Worm (Caenorhabditis elegans): Measurements from ENCODE around the gene F45E1.5.

The F45E1.5 gene

ce11 chrX:7964022-7964421 lies 12.5 kb upstream of the F45E1.5 start:
- no peak for TF ChIP-seq dao-5 (tag; optimal IDR thresholded peaks at IDR 0.05)
- TF ChIP-seq W03F9.2 (tag; optimal IDR thresholded peaks at IDR 0.05), result no peak
- TF ChIP-seq him-1 (tag; optimal IDR thresholded peaks at IDR 0.05), result no peak

- TF ChIP-seq W03F9.2 (tag; optimal IDR thresholded peaks at IDR 0.05), result no peak
- TF ChIP-seq him-1 (tag; optimal IDR thresholded peaks at IDR 0.05), result no peak
- no peak for TF ChIP-seq dao-5 (tag; optimal IDR thresholded peaks at IDR 0.05)
Measured at ce11 chrX:7965449-7965848, 11.1 kb upstream of the F45E1.5 start.

- TF ChIP-seq him-1 (tag; optimal IDR thresholded peaks at IDR 0.05) (no peak), W03F9.2 (tag; optimal IDR thresholded peaks at IDR 0.05) (no peak)
Measured at ce11 chrX:7968537-7968936, 8.0 kb upstream of the F45E1.5 start.

- TF ChIP-seq W03F9.2 (tag; optimal IDR thresholded peaks at IDR 0.05) (no peak), dao-5 (tag; optimal IDR thresholded peaks at IDR 0.05) (no peak), him-1 (tag; optimal IDR thresholded peaks at IDR 0.05) (no peak)
Measured at ce11 chrX:7975741-7976140, 759 bp upstream of the F45E1.5 start.

- no peak for TF ChIP-seq him-1 (tag; optimal IDR thresholded peaks at IDR 0.05)
- TF ChIP-seq W03F9.2 (tag; optimal IDR thresholded peaks at IDR 0.05), result no peak
- TF ChIP-seq dao-5 (tag; optimal IDR thresholded peaks at IDR 0.05), result no peak
Measured at ce11 chrX:7977452-7977851, 952 bp downstream of the F45E1.5 start.

ce11 chrX:7982047-7982446 lies 5.5 kb downstream of the F45E1.5 start, which contains the start of gene his-71:
Gene his-71, minus strand, starts transcription at chrX:7982070.
- TF ChIP-seq dao-5 (tag; optimal IDR thresholded peaks at IDR 0.05), result no peak
- no peak for TF ChIP-seq him-1 (tag; optimal IDR thresholded peaks at IDR 0.05)
- no peak for TF ChIP-seq W03F9.2 (tag; optimal IDR thresholded peaks at IDR 0.05)

ce11 chrX:7984742-7985141 lies 8.2 kb downstream of the F45E1.5 start:
- TF ChIP-seq dao-5 (tag; optimal IDR thresholded peaks at IDR 0.05) (no peak), him-1 (tag; optimal IDR thresholded peaks at IDR 0.05) (no peak), W03F9.2 (tag; optimal IDR thresholded peaks at IDR 0.05) (no peak)

- TF ChIP-seq W03F9.2 (tag; optimal IDR thresholded peaks at IDR 0.05), result no peak
- TF ChIP-seq dao-5 (tag; optimal IDR thresholded peaks at IDR 0.05), result no peak
- no peak for TF ChIP-seq him-1 (tag; optimal IDR thresholded peaks at IDR 0.05)
Measured at ce11 chrX:7985495-7986029, 9.1 kb downstream of the F45E1.5 start, which contains the start of gene F45E1.4. Gene F45E1.4, plus strand, starts transcription at chrX:7985979.

ce11 chrX:7986892-7987291 lies 10.4 kb downstream of the F45E1.5 start:
- TF ChIP-seq dao-5 (tag; optimal IDR thresholded peaks at IDR 0.05) (no peak), him-1 (tag; optimal IDR thresholded peaks at IDR 0.05) (no peak), W03F9.2 (tag; optimal IDR thresholded peaks at IDR 0.05) (no peak)

- no peak for TF ChIP-seq him-1 (tag; optimal IDR thresholded peaks at IDR 0.05)
- no peak for TF ChIP-seq W03F9.2 (tag; optimal IDR thresholded peaks at IDR 0.05)
- no peak for TF ChIP-seq dao-5 (tag; optimal IDR thresholded peaks at IDR 0.05)
Measured at ce11 chrX:7988457-7988856, 12.0 kb downstream of the F45E1.5 start.

- TF ChIP-seq him-1 (tag; optimal IDR thresholded peaks at IDR 0.05) (no peak), dao-5 (tag; optimal IDR thresholded peaks at IDR 0.05) (no peak), W03F9.2 (tag; optimal IDR thresholded peaks at IDR 0.05) (no peak)
Measured at ce11 chrX:7989155-7989554, 12.7 kb downstream of the F45E1.5 start.

ce11 chrX:7990282-7990681 lies 13.8 kb downstream of the F45E1.5 start:
- TF ChIP-seq him-1 (tag; optimal IDR thresholded peaks at IDR 0.05), result no peak
- TF ChIP-seq dao-5 (tag; optimal IDR thresholded peaks at IDR 0.05), result no peak
- TF ChIP-seq W03F9.2 (tag; optimal IDR thresholded peaks at IDR 0.05), result no peak

- TF ChIP-seq him-1 (tag; optimal IDR thresholded peaks at IDR 0.05), result no peak
- no peak for TF ChIP-seq W03F9.2 (tag; optimal IDR thresholded peaks at IDR 0.05)
- no peak for TF ChIP-seq dao-5 (tag; optimal IDR thresholded peaks at IDR 0.05)
Measured at ce11 chrX:7992102-7992501, 15.6 kb downstream of the F45E1.5 start.

- TF ChIP-seq W03F9.2 (tag; optimal IDR thresholded peaks at IDR 0.05), result no peak
- TF ChIP-seq him-1 (tag; optimal IDR thresholded peaks at IDR 0.05), result no peak
- no peak for TF ChIP-seq dao-5 (tag; optimal IDR thresholded peaks at IDR 0.05)
Measured at ce11 chrX:7994486-7994885, 18.0 kb downstream of the F45E1.5 start.

- TF ChIP-seq W03F9.2 (tag; optimal IDR thresholded peaks at IDR 0.05) (no peak), dao-5 (tag; optimal IDR thresholded peaks at IDR 0.05) (no peak), him-1 (tag; optimal IDR thresholded peaks at IDR 0.05) (no peak)
Measured at ce11 chrX:7997968-7998367, 21.5 kb downstream of the F45E1.5 start, which contains the start of gene sdpn-1. Gene sdpn-1, minus strand, starts transcription at chrX:7998229.

All from whole organism, L4/young adult.